Fruit fly (Drosophila melanogaster) whole organism, embryonic: Measurements from ENCODE around the gene CG9106.

Experiments
- Atf-2 ChIP-seq: fragments of 200-800 bp; sonication (Bioruptor generic); optimal IDR thresholded peaks from 2 replicates; lab custom pipeline; 2016; ENCODE audit warnings: missing biosample characterization, missing genetic modification characterization
- Awh ChIP-seq: fragments of 200-800 bp; sonication (Bioruptor generic); IDR thresholded peaks from 2 replicates; pipeline ENCODE4, ENCODE4 v1.3.6; 2022; ENCODE audit warnings: missing biosample characterization, missing genetic modification characterization
- B-H2 ChIP-seq: fragments of 200-800 bp; sonication (Bioruptor generic); optimal IDR thresholded peaks from 2 replicates; lab custom pipeline; 2018; ENCODE audit warnings: missing biosample characterization, mild to moderate bottlenecking, missing genetic modification characterization
- CG10431 ChIP-seq: fragments of 200-800 bp; sonication (Bioruptor generic); optimal IDR thresholded peaks from 3 replicates; lab custom pipeline; 2018; ENCODE audit warnings: missing biosample characterization, mild to moderate bottlenecking, missing genetic modification characterization
- CG11093 ChIP-seq: fragments of 200-800 bp; sonication (Bioruptor generic); IDR thresholded peaks from 3 replicates; pipeline ENCODE4 v1.3.6; 2022; ENCODE audit warnings: missing biosample characterization, missing genetic modification characterization
- CG11560 ChIP-seq: fragments of 200-800 bp; sonication (Bioruptor generic); IDR thresholded peaks from 3 replicates; pipeline ENCODE4 v1.3.6; 2022; ENCODE audit warnings: missing biosample characterization, missing genetic modification characterization
- CG12299 ChIP-seq: fragments of 200-800 bp; sonication (Bioruptor generic); optimal IDR thresholded peaks from 2 replicates; lab custom pipeline; 2018; ENCODE audit warnings: missing biosample characterization, mild to moderate bottlenecking, missing genetic modification characterization
- CG1233 ChIP-seq: fragments of 200-800 bp; sonication (Bioruptor generic); optimal IDR thresholded peaks from 4 replicates; lab custom pipeline; 2018; ENCODE audit warnings: missing biosample characterization, mild to moderate bottlenecking, missing genetic modification characterization
- CG12659 ChIP-seq: fragments of 200-800 bp; sonication (Bioruptor generic); optimal IDR thresholded peaks from 3 replicates; lab custom pipeline; 2017; ENCODE audit warnings: mild to moderate bottlenecking, missing biosample characterization, missing genetic modification reagents, missing genetic modification characterization
- CG12769 ChIP-seq: fragments of 200-800 bp; sonication (Bioruptor generic); optimal IDR thresholded peaks from 2 replicates; lab custom pipeline; 2019; ENCODE audit warnings: missing biosample characterization, mild to moderate bottlenecking, missing genetic modification characterization, moderate library complexity
- CG14014 ChIP-seq: fragments of 200-800 bp; sonication (Bioruptor generic); IDR thresholded peaks from 2 replicates; pipeline ENCODE4 v1.3.6; 2022; ENCODE audit warnings: missing biosample characterization, missing genetic modification characterization
- CG14710 ChIP-seq: fragments of 200-800 bp; sonication (Bioruptor generic); optimal IDR thresholded peaks from 3 replicates; lab custom pipeline; 2019; ENCODE audit warnings: missing biosample characterization, mild to moderate bottlenecking, missing genetic modification characterization, moderate library complexity
- CG1832 ChIP-seq: fragments of 200-800 bp; sonication (Bioruptor generic); optimal IDR thresholded peaks from 2 replicates; lab custom pipeline; 2017; ENCODE audit warnings: missing biosample characterization, mild to moderate bottlenecking, missing genetic modification characterization, inconsistent platforms
- CG31224 ChIP-seq: fragments of 200-800 bp; sonication (Bioruptor generic); IDR thresholded peaks from 2 replicates; pipeline ENCODE4 v1.3.6; 2022; ENCODE audit warnings: missing biosample characterization, missing genetic modification characterization
- CG31365 ChIP-seq: fragments of 200-800 bp; sonication (Bioruptor generic); optimal IDR thresholded peaks from 2 replicates; lab custom pipeline; 2018; ENCODE audit warnings: missing biosample characterization, mild to moderate bottlenecking, missing genetic modification characterization
- CG32767 ChIP-seq: fragments of 200-800 bp; sonication (Bioruptor generic); IDR thresholded peaks from 2 replicates; pipeline ENCODE4 v1.3.6; 2022; ENCODE audit warnings: missing biosample characterization, missing genetic modification characterization
- CG32772 ChIP-seq: fragments of 200-800 bp; sonication (Bioruptor generic); IDR thresholded peaks from 2 replicates; pipeline ENCODE4 v1.3.6; 2022; ENCODE audit warnings: missing biosample characterization, missing genetic modification characterization
- CG4854 ChIP-seq: fragments of 200-800 bp; sonication (Bioruptor generic); optimal IDR thresholded peaks from 2 replicates; lab custom pipeline; 2016; ENCODE audit warnings: missing biosample characterization, missing genetic modification characterization, inconsistent platforms
- CG6765 ChIP-seq: fragments of 200-800 bp; sonication (Bioruptor generic); optimal IDR thresholded peaks from 3 replicates; lab custom pipeline; 2017; ENCODE audit warnings: missing biosample characterization, mild to moderate bottlenecking, missing genetic modification characterization
- CG7271 ChIP-seq: fragments of 200-800 bp; sonication (Bioruptor generic); optimal IDR thresholded peaks from 2 replicates; lab custom pipeline; 2018; ENCODE audit warnings: missing biosample characterization, mild to moderate bottlenecking, missing genetic modification characterization, moderate library complexity
- CG8089 ChIP-seq: fragments of 200-800 bp; sonication (Bioruptor generic); optimal IDR thresholded peaks from 3 replicates; lab custom pipeline; 2016; ENCODE audit warnings: missing biosample characterization, missing genetic modification characterization
- CG8765 ChIP-seq: fragments of 200-800 bp; sonication (Bioruptor generic); IDR thresholded peaks from 2 replicates; pipeline ENCODE4 v1.3.6; 2022; ENCODE audit warnings: missing biosample characterization, missing genetic modification characterization
- CG8944 ChIP-seq: fragments of 200-800 bp; sonication (Bioruptor generic); optimal IDR thresholded peaks from 3 replicates; lab custom pipeline; 2016; ENCODE audit warnings: missing biosample characterization, missing genetic modification characterization
- CG9609 ChIP-seq: fragments of 200-800 bp; sonication (Bioruptor generic); optimal IDR thresholded peaks from 3 replicates; lab custom pipeline; 2016; ENCODE audit warnings: missing biosample characterization, missing genetic modification characterization
- Dad ChIP-seq: fragments of 200-800 bp; sonication (Bioruptor generic); optimal IDR thresholded peaks from 3 replicates; lab custom pipeline; 2016; ENCODE audit warnings: missing biosample characterization, missing genetic modification characterization
- Dref ChIP-seq: fragments of 200-800 bp; sonication (Bioruptor generic); IDR thresholded peaks from 2 replicates; pipeline ENCODE4 v1.3.6; 2022; ENCODE audit warnings: missing biosample characterization, missing genetic modification characterization
- Fer2 ChIP-seq: fragments of 200-800 bp; sonication (Bioruptor generic); optimal IDR thresholded peaks from 2 replicates; lab custom pipeline; 2018; ENCODE audit warnings: missing biosample characterization, mild to moderate bottlenecking, missing genetic modification characterization, moderate library complexity
- HHEX ChIP-seq: fragments of 200-800 bp; sonication (Bioruptor generic); optimal IDR thresholded peaks from 3 replicates; lab custom pipeline; 2017; ENCODE audit warnings: missing biosample characterization, mild to moderate bottlenecking, missing genetic modification characterization, missing genetic modification reagents
- HLH54F ChIP-seq: fragments of 200-800 bp; sonication (Bioruptor generic); optimal IDR thresholded peaks from 3 replicates; lab custom pipeline; 2016; ENCODE audit warnings: missing biosample characterization, missing genetic modification characterization
- Hand ChIP-seq: fragments of 200-800 bp; sonication (Bioruptor generic); optimal IDR thresholded peaks from 2 replicates; lab custom pipeline; 2017; ENCODE audit warnings: mild to moderate bottlenecking, missing biosample characterization, missing genetic modification reagents, missing genetic modification characterization
- Hr3 ChIP-seq: fragments of 200-800 bp; sonication (Bioruptor generic); optimal IDR thresholded peaks from 3 replicates; lab custom pipeline; 2016; ENCODE audit warnings: missing biosample characterization, missing genetic modification characterization
- Hr51 ChIP-seq, 2 experiments: fragments of 200-800 bp; sonication (Bioruptor generic); optimal IDR thresholded peaks; 2 replicates in 1 of 2; 3 replicates in 1 of 2; lab custom pipeline; 2016 to 2018; ENCODE audit warnings: missing biosample characterization in 2 of 2, missing genetic modification characterization in 2 of 2, mild to moderate bottlenecking in 1 of 2, moderate library complexity in 1 of 2
- Jarid2 ChIP-seq: fragments of 200-800 bp; sonication (Bioruptor generic); optimal IDR thresholded peaks from 3 replicates; lab custom pipeline; 2017; ENCODE audit warnings: mild to moderate bottlenecking, missing biosample characterization, missing genetic modification reagents, missing genetic modification characterization
- NFAT ChIP-seq: fragments of 200-800 bp; sonication (Bioruptor generic); IDR thresholded peaks from 2 replicates; pipeline ENCODE4 v1.3.6; 2022; ENCODE audit warnings: missing biosample characterization, missing genetic modification characterization
- Nf-YA ChIP-seq: fragments of 200-800 bp; sonication (Bioruptor generic); IDR thresholded peaks from 2 replicates; pipeline ENCODE4 v1.3.6; 2022; ENCODE audit warnings: missing biosample characterization, missing genetic modification characterization
- PHDP ChIP-seq: fragments of 200-800 bp; sonication (Bioruptor generic); optimal IDR thresholded peaks from 3 replicates; lab custom pipeline; 2018; ENCODE audit warnings: missing biosample characterization, mild to moderate bottlenecking, missing genetic modification characterization, moderate library complexity
- Sox102F ChIP-seq: fragments of 200-800 bp; sonication (Bioruptor generic); optimal IDR thresholded peaks from 2 replicates; lab custom pipeline; 2018; ENCODE audit warnings: missing biosample characterization, mild to moderate bottlenecking, missing genetic modification characterization, moderate library complexity
- Usf ChIP-seq: fragments of 200-800 bp; sonication (Bioruptor generic); optimal IDR thresholded peaks from 2 replicates; lab custom pipeline; 2017; ENCODE audit warnings: missing genotype, missing biosample characterization, missing genetic modification characterization
- chinmo ChIP-seq: fragments of 200-800 bp; sonication (Bioruptor generic); IDR thresholded peaks from 4 replicates; pipeline ENCODE4 v1.3.6; 2022; ENCODE audit warnings: missing biosample characterization, missing genetic modification characterization; ENCODE audit not compliant: partially characterized antibody
- danr ChIP-seq: fragments of 200-800 bp; sonication (Bioruptor generic); IDR thresholded peaks from 2 replicates; pipeline ENCODE4 v1.3.6; 2022; ENCODE audit warnings: missing biosample characterization, missing genetic modification characterization
- disco-r ChIP-seq: fragments of 200-800 bp; sonication (Bioruptor generic); optimal IDR thresholded peaks from 2 replicates; lab custom pipeline; 2016; ENCODE audit warnings: missing biosample characterization, missing genetic modification characterization
- dmrt99B ChIP-seq: fragments of 200-800 bp; sonication (Bioruptor generic); optimal IDR thresholded peaks from 2 replicates; lab custom pipeline; 2018; ENCODE audit warnings: missing biosample characterization, mild to moderate bottlenecking, missing genetic modification characterization, moderate library complexity
- ftz-f1 ChIP-seq: fragments of 200-800 bp; sonication (Bioruptor generic); optimal IDR thresholded peaks from 2 replicates; lab custom pipeline; 2016; ENCODE audit warnings: missing biosample characterization, missing genetic modification characterization
- gcm ChIP-seq: fragments of 200-800 bp; sonication (Bioruptor generic); optimal IDR thresholded peaks from 2 replicates; lab custom pipeline; 2019; ENCODE audit warnings: missing biosample characterization, mild to moderate bottlenecking, missing genetic modification characterization, moderate library complexity
- pnt ChIP-seq: fragments of 200-800 bp; sonication (Bioruptor generic); optimal IDR thresholded peaks from 3 replicates; lab custom pipeline; 2016; ENCODE audit warnings: missing biosample characterization, missing genetic modification characterization
- repo ChIP-seq: fragments of 200-800 bp; sonication (Bioruptor generic); optimal IDR thresholded peaks from 2 replicates; lab custom pipeline; 2016; ENCODE audit warnings: missing biosample characterization, missing genetic modification characterization
- sens-2 ChIP-seq: fragments of 200-800 bp; sonication (Bioruptor generic); IDR thresholded peaks from 2 replicates; pipeline ENCODE4 v1.3.6; 2022; ENCODE audit warnings: missing biosample characterization, missing genetic modification characterization
- sima ChIP-seq: fragments of 200-800 bp; sonication (Bioruptor generic); optimal IDR thresholded peaks from 2 replicates; lab custom pipeline; 2016; ENCODE audit warnings: missing biosample characterization, missing genetic modification characterization
- slbo ChIP-seq: fragments of 200-800 bp; sonication (Bioruptor generic); IDR thresholded peaks from 2 replicates; pipeline ENCODE4 v1.3.6; 2022; ENCODE audit warnings: missing biosample characterization, missing genetic modification characterization
- vnd ChIP-seq: fragments of 200-800 bp; sonication (Bioruptor generic); IDR thresholded peaks from 3 replicates; pipeline ENCODE4 v1.3.6; 2022; ENCODE audit warnings: missing biosample characterization, missing genetic modification characterization; ENCODE audit not compliant: partially characterized antibody
- wdn ChIP-seq: fragments of 200-800 bp; sonication (Bioruptor generic); IDR thresholded peaks from 2 replicates; pipeline ENCODE4 v1.3.6; 2022; ENCODE audit warnings: missing biosample characterization, missing genetic modification characterization

Gene CG9106

DNA sequence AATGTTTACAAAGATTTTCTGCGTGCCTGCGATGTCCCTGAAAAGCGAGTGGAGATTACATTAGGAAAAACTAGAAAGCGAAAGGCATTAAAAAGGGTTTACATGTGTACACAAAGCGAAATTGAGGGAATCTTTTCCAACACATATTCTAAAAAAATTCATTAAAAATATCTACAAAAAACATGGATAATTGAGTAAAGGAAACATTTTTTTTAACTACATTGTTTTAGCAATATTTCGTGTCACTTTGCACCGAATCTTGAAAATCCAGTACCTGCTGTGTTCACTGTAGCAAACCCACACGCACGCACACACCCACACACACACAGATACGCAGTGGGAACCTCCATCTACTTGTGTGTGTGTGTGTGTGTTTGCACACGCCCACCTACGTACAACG lies 32.0 kb upstream of the CG9106 start (continued):
- peak; percentile 23 for TF ChIP-seq Hand (GFP tag; lab: Kevin White, UChicago)
- TF ChIP-seq Fer2, result no peak
- no peak for TF ChIP-seq CG6765 (GFP tag; lab: Kevin White, UChicago)
- TF ChIP-seq Nf-YA (GFP tag; lab: Robert Waterston, UW), result no peak
- 0 out of 2 replicates have a peak, but pooled peaks have one; percentile 32 for TF ChIP-seq danr (GFP tag; lab: Robert Waterston, UW)
- no peak for TF ChIP-seq CG11093 (GFP tag; lab: Robert Waterston, UW)
- no peak for TF ChIP-seq CG1233 (GFP tag; lab: Kevin White, UChicago)
- peak; percentile 28 for TF ChIP-seq HLH54F (GFP tag; lab: Kevin White, UChicago)
- TF ChIP-seq CG9609 (GFP tag; lab: Kevin White, UChicago), result no peak
- TF ChIP-seq repo (GFP tag; lab: Kevin White, UChicago), result no peak
- peak; percentile 72 for TF ChIP-seq slbo (GFP tag; lab: Robert Waterston, UW)
- TF ChIP-seq CG31365 (tag; lab: Kevin White, UChicago), result no peak
- no peak for TF ChIP-seq HHEX
- TF ChIP-seq disco-r, result no peak
- no peak for TF ChIP-seq Dref (GFP tag; lab: Robert Waterston, UW)
- 0 out of 2 replicates have a peak, but pooled peaks have one; percentile 21 for TF ChIP-seq CG14014
- no peak for TF ChIP-seq Hr3 (GFP tag; lab: Kevin White, UChicago)
- no peak for TF ChIP-seq CG8944 (GFP tag; lab: Kevin White, UChicago)
- peak; percentile 38 for TF ChIP-seq Sox102F
- peak; percentile 23; the same call in 1 of the 2 replicates for TF ChIP-seq CG31224 (GFP tag; lab: Robert Waterston, UW)
- TF ChIP-seq CG7271 (tag; lab: Kevin White, UChicago), result no peak
- TF ChIP-seq chinmo, result no peak
- no peak for TF ChIP-seq CG32767 (GFP tag; lab: Robert Waterston, UW)
- no peak for TF ChIP-seq Dad (GFP tag; lab: Kevin White, UChicago)
- no peak for TF ChIP-seq wdn (GFP tag; lab: Robert Waterston, UW)
- TF ChIP-seq CG32772 (GFP tag; lab: Robert Waterston, UW), result peak; percentile 15; the same call in 1 of the 2 replicates
- TF ChIP-seq pnt (GFP tag; lab: Kevin White, UChicago), result no peak
- no peak for TF ChIP-seq CG11560 (tag; lab: Robert Waterston, UW)
- TF ChIP-seq Jarid2 (GFP tag; lab: Kevin White, UChicago), result no peak
- no peak for TF ChIP-seq CG8089 (GFP tag; lab: Kevin White, UChicago)
- TF ChIP-seq NFAT (GFP tag; lab: Robert Waterston, UW), result 0 out of 2 replicates have a peak, but pooled peaks have one; percentile 9
- no peak for TF ChIP-seq sima (GFP tag; lab: Kevin White, UChicago)
- no peak for TF ChIP-seq gcm (GFP tag; lab: Kevin White, UChicago)
- TF ChIP-seq CG1832 (GFP tag; lab: Kevin White, UChicago), result no peak
- no peak for TF ChIP-seq CG8765
- TF ChIP-seq vnd (GFP tag; lab: Robert Waterston, UW), result no peak
- TF ChIP-seq PHDP, result peak; percentile 26
- TF ChIP-seq CG12299 (tag; lab: Kevin White, UChicago), result no peak
- no peak for TF ChIP-seq ftz-f1
- no peak for TF ChIP-seq CG4854 (GFP tag; lab: Kevin White, UChicago)
- TF ChIP-seq Hr51 (GFP tag; optimal IDR thresholded peaks at IDR 0.05; lab: Kevin White, UChicago), result peak in 1 of 2 experiments; percentile 44
- no peak for TF ChIP-seq Atf-2 (GFP tag; lab: Kevin White, UChicago)
- TF ChIP-seq Usf (GFP tag; lab: Kevin White, UChicago), result no peak
- TF ChIP-seq CG12769 (tag; lab: Kevin White, UChicago), result no peak
- TF ChIP-seq CG14710 (tag; lab: Kevin White, UChicago), result no peak
- TF ChIP-seq B-H2, result no peak
- no peak for TF ChIP-seq Awh (GFP tag; lab: Robert Waterston, UW)
- TF ChIP-seq CG12659 (GFP tag; lab: Kevin White, UChicago), result no peak
- no peak for TF ChIP-seq dmrt99B
- TF ChIP-seq sens-2 (GFP tag; lab: Robert Waterston, UW), result no peak
- TF ChIP-seq CG10431, result no peak
